Worm (Caenorhabditis elegans) whole organism, L3 larva: ENCODE measurements around the gene ucr-2.3.

Experiments used
- ceh-9 ChIP-seq: sonication (generic microtip); optimal IDR thresholded peaks from 2 replicates; lab custom pipeline; 2018; ENCODE audit warnings: missing biosample characterization, missing genetic modification characterization
- daf-12 ChIP-seq: fragments of 150-350 bp; optimal IDR thresholded peaks from 2 replicates; lab custom pipeline; 2014; ENCODE audit warnings: missing biosample characterization, missing genetic modification reagents, missing genetic modification characterization
- elt-1 ChIP-seq: fragments of 150-350 bp; optimal IDR thresholded peaks from 2 replicates; lab custom pipeline; 2014; ENCODE audit warnings: missing biosample characterization, missing genetic modification characterization
- fkh-10 ChIP-seq: sonication (generic microtip); optimal IDR thresholded peaks from 2 replicates; lab custom pipeline; 2017; ENCODE audit warnings: missing biosample characterization, missing genetic modification reagents, missing genetic modification characterization
- fos-1 ChIP-seq: fragments of 150-350 bp; optimal IDR thresholded peaks from 2 replicates; lab custom pipeline; 2014; ENCODE audit warnings: missing biosample characterization, missing genetic modification characterization
- lin-39 ChIP-seq: fragments of 150-350 bp; optimal IDR thresholded peaks from 2 replicates; lab custom pipeline; 2018; ENCODE audit warnings: missing biosample characterization, missing genetic modification reagents, missing genetic modification characterization
- mdl-1 ChIP-seq: fragments of 150-350 bp; optimal IDR thresholded peaks from 2 replicates; lab custom pipeline; 2014; ENCODE audit warnings: missing biosample characterization, missing genetic modification characterization
- nhr-237 ChIP-seq: fragments of 150-350 bp; optimal IDR thresholded peaks from 2 replicates; lab custom pipeline; 2014; ENCODE audit warnings: missing biosample characterization, missing genetic modification characterization
- pqm-1 ChIP-seq: fragments of 150-350 bp; optimal IDR thresholded peaks from 2 replicates; lab custom pipeline; 2017; ENCODE audit warnings: missing biosample characterization, missing genetic modification characterization, inconsistent platforms
- skn-1 ChIP-seq: fragments of 150-350 bp; optimal IDR thresholded peaks from 2 replicates; lab custom pipeline; 2014; ENCODE audit warnings: missing biosample characterization, missing genetic modification characterization
- snpc-4 ChIP-seq: fragments of 150-350 bp; optimal IDR thresholded peaks from 2 replicates; lab custom pipeline; 2014; ENCODE audit warnings: missing biosample characterization, missing genetic modification characterization
- unc-39 ChIP-seq: sonication (generic microtip); optimal IDR thresholded peaks from 4 replicates; lab custom pipeline; 2017; ENCODE audit warnings: missing biosample characterization, missing genetic modification characterization

DNA sequence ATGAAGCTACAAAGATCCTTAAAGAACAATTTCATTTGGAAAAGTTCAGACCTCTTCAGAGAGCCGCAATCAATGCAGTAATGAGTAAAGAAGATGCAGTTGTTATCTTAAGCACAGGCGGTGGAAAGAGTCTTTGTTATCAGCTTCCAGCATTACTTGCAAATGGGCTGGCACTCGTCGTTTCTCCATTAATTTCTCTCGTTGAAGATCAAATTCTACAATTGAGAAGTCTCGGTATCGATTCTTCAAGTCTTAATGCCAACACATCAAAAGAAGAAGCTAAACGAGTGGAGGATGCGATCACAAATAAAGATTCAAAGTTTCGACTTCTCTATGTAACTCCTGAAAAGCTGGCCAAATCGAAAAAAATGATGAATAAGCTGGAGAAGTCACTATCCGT lies 22.8 kb upstream of the ucr-2.3 start:
- TF ChIP-seq pqm-1 (tag; lab: Kevin White, UChicago) (no peak), ceh-9 (tag; lab: Kevin White, UChicago) (no peak), nhr-237 (tag; lab: Kevin White, UChicago) (no peak), daf-12 (no peak), mdl-1 (tag; lab: Kevin White, UChicago) (no peak), fkh-10 (no peak), skn-1 (no peak), unc-39 (tag; lab: Kevin White, UChicago) (no peak), elt-1 (tag; lab: Kevin White, UChicago) (no peak), fos-1 (tag; lab: Kevin White, UChicago) (no peak), lin-39 (tag; lab: Kevin White, UChicago) (no peak), snpc-4 (tag; lab: Kevin White, UChicago) (no peak)
